Worm (Caenorhabditis elegans) whole organism, midembryonic: ENCODE measurements around the gene T28D6.7.

ENCODE experiments used
- cog-1 ChIP-seq: sonication (generic microtip); optimal IDR thresholded peaks from 2 replicates; lab custom pipeline; 2016; ENCODE audit warnings: missing genetic modification characterization, missing compliant biosample characterization
- flt-1 ChIP-seq: fragments of 200-800 bp; sonication (Bioruptor generic); IDR thresholded peaks from 2 replicates; pipeline ENCODE4 v1.3.6; 2022; ENCODE audit warnings: missing genetic modification characterization, missing compliant biosample characterization
- med-1 ChIP-seq: sonication (generic microtip); optimal IDR thresholded peaks from 2 replicates; lab custom pipeline; 2017; ENCODE audit warnings: missing genetic modification characterization, mild to moderate bottlenecking, missing compliant biosample characterization, antibody characterized with exemption, missing genetic modification reagents; ENCODE audit not compliant: insufficient read depth
- ztf-23 ChIP-seq: fragments of 200-800 bp; sonication (Bioruptor generic); IDR thresholded peaks from 2 replicates; pipeline ENCODE4 v1.3.6; 2022; ENCODE audit warnings: missing genetic modification reagents, missing genetic modification characterization, missing compliant biosample characterization

DNA sequence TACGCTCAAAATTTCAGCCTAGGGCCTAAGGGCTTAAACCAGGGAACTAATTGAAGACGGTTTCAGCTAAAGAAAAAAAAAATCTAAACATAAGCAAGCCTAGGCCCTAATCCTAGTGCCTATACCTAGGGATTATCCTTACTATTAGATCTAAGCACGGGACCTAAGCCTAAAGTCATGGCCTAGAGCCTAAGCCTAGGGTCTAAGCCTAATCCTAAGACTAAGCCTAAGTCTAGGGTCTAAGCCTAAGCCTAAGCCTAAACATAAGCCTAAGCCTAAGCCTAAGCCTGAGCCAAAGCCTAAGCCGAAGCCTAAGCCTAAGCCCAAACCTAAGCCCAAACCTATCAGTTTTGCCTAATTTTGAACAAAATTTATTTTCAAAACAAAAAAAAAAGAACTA lies 46.5 kb upstream of the T28D6.7 start:
- TF ChIP-seq med-1 (GFP tag; lab: Kevin White, UChicago): no peak
- TF ChIP-seq flt-1 (GFP tag; lab: Robert Waterston, UW): no peak
- TF ChIP-seq cog-1 (tag; lab: Kevin White, UChicago): no peak
- TF ChIP-seq ztf-23 (GFP tag; lab: Robert Waterston, UW): no peak
